Fruit fly (Drosophila melanogaster) whole organism, adult: Measurements from ENCODE around the gene Snx1.

Source experiments
- CG1620 ChIP-seq: fragments of 200-800 bp; sonication (Bioruptor generic); optimal IDR thresholded peaks from 2 replicates; lab custom pipeline; 2016; ENCODE audit warnings: missing biosample characterization, missing genetic modification characterization
- CG33017 ChIP-seq: fragments of 200-800 bp; sonication (Bioruptor generic); optimal IDR thresholded peaks from 2 replicates; lab custom pipeline; 2018; ENCODE audit warnings: missing biosample characterization, mild to moderate bottlenecking, missing genetic modification characterization, moderate library complexity
- Hr96 ChIP-seq: fragments of 200-800 bp; sonication (Bioruptor generic); optimal IDR thresholded peaks from 2 replicates; lab custom pipeline; 2016; ENCODE audit warnings: missing biosample characterization, missing genetic modification characterization
- Mnt ChIP-seq: fragments of 200-800 bp; sonication (Bioruptor generic); optimal IDR thresholded peaks from 2 replicates; lab custom pipeline; 2016; ENCODE audit warnings: missing biosample characterization, mild to moderate bottlenecking, missing genetic modification characterization
- cic ChIP-seq: fragments of 200-800 bp; sonication (Bioruptor generic); optimal IDR thresholded peaks from 2 replicates; lab custom pipeline; 2017; ENCODE audit warnings: missing biosample characterization, mild to moderate bottlenecking, missing genetic modification characterization, moderate library complexity
- kay ChIP-seq: fragments of 200-800 bp; sonication (Bioruptor generic); peaks from one replicate; lab custom pipeline; 2016; ENCODE audit warnings: missing biosample characterization, missing genetic modification characterization, borderline replicate concordance

dm6 chr2L:3466846-3467245 lies 17.4 kb downstream of the Snx1 start:
- no peak for TF ChIP-seq CG1620 (GFP tag; lab: Kevin White, UChicago)
- no peak for TF ChIP-seq cic (GFP tag; lab: Kevin White, UChicago)
- no peak for TF ChIP-seq Hr96 (GFP tag; lab: Kevin White, UChicago)
- no peak for TF ChIP-seq CG33017 (tag; lab: Kevin White, UChicago)
- no peak for TF ChIP-seq Mnt (GFP tag; lab: Kevin White, UChicago)
- no peak for TF ChIP-seq kay (GFP tag; lab: Kevin White, UChicago)
